Worm (Caenorhabditis elegans) whole organism, late embryonic: Measurements from ENCODE around the gene Y40C5A.4.

Experiments
- ama-1 ChIP-seq: fragments of 150-350 bp; optimal IDR thresholded peaks from 2 replicates; lab custom pipeline; 2014
- hlh-30 ChIP-seq: sonication (generic microtip); optimal IDR thresholded peaks from 2 replicates; lab custom pipeline; 2017; ENCODE audit warnings: antibody characterized with exemption, missing genetic modification characterization, missing compliant biosample characterization; ENCODE audit not compliant: insufficient read depth

ce11 chrIV:7309678-7310077 lies 55.2 kb downstream of the Y40C5A.4 start:
- TF ChIP-seq hlh-30 (tag; lab: Kevin White, UChicago): no peak
- TF ChIP-seq ama-1 (lab: Kevin White, UChicago): no peak
